1 worm cellular context compared by ENCODE assay signal in the genomic region with DNA sequence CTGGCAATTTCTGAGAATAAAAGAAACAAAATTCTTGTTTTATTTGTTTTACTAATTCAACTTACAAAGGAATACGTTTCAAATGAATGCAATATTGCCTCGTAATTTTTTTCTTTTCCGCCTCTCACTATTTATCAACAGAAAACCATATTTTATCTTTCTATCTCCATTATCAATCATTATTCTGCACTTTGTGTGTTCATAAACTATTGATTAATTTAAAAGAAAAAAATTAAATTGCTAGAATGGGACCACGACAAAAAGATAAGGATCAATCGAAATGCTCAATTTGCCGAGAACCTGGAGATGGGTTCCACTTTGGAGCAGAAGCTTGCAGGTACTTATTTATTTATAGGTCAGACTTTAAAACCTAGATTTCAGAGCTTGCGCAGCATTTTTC.
TF ChIP-seq lines count a peak whose summit lies in the region.

A gene (plus strand): TSS at position 167 of the 400 bp plus-strand sequence.

TF ChIP-seq in whole organism, L2 larva, 48 proteins besides CTCF, POLR2A, EP300 and RAD21 (continued from another document):
- no peak for TF ChIP-seq ZK546.5 (tag; optimal IDR thresholded peaks at IDR 0.05; lab: Kevin White, UChicago)
- TF ChIP-seq mab-5 (tag; optimal IDR thresholded peaks at IDR 0.05; lab: Kevin White, UChicago), result no peak
